Worm (Caenorhabditis elegans): Measurements from ENCODE around the gene gana-1.
A peak's percentile ranks its signal among the peaks of the same experiment; 100 is the strongest.

- TF ChIP-seq nhr-237 (tag; optimal IDR thresholded peaks at IDR 0.05), result no peak
- no peak for TF ChIP-seq snpc-4 (tag; optimal IDR thresholded peaks at IDR 0.05)
- TF ChIP-seq ceh-9 (tag; optimal IDR thresholded peaks at IDR 0.05), result no peak
- TF ChIP-seq pqm-1 (tag; optimal IDR thresholded peaks at IDR 0.05), result peak; percentile 34
- no peak for TF ChIP-seq nhr-76 (tag; optimal IDR thresholded peaks at IDR 0.05)
- no peak for TF ChIP-seq nhr-77 (tag; optimal IDR thresholded peaks at IDR 0.05)
- TF ChIP-seq ama-1 (optimal IDR thresholded peaks at IDR 0.05), result no peak
Observed at ce11 chrV:12103920-12104319, 16.9 kb downstream of the gana-1 start, which contains the start of gene nhr-153.

Data from whole organism, L3 larva.